Worm (Caenorhabditis elegans): ENCODE data around the gene Y75B8A.63.

DNA sequence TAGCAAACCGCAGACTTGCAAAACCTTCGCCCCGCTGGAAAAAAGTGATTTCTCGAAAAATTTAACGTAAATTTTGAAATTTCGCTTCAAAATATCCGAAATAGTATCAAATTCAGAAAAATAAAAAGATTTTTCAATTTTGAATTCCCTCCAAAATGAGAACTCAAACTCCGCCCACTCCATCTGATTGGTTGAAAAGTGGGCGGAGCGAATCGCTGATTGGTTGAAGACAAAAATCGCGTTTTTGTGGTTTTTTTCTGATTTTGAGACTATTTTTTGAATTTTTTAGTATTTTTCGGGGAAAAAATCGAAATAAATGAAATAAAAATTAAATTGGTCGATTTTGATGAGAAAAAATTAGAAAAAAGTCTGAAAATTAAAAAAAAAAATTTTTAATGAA lies 21.3 kb downstream of the Y75B8A.63 start:
- TF ChIP-seq him-1 (tag; optimal IDR thresholded peaks at IDR 0.05), result no peak
- no peak for TF ChIP-seq W03F9.2 (tag; optimal IDR thresholded peaks at IDR 0.05)
- TF ChIP-seq dao-5 (tag; optimal IDR thresholded peaks at IDR 0.05), result no peak
